Worm (Caenorhabditis elegans) whole organism, late embryonic: Measurements from ENCODE around the gene add-1.
A peak's percentile ranks its signal among the peaks of the same experiment; 100 is the strongest.

Source experiments
- C08G9.2 ChIP-seq: sonication (generic microtip); optimal IDR thresholded peaks from 2 replicates; lab custom pipeline; 2016; ENCODE audit warnings: mild to moderate bottlenecking, missing genetic modification characterization, moderate library complexity, missing compliant biosample characterization
- T23F11.4 ChIP-seq: fragments of 200-800 bp; sonication (Bioruptor generic); optimal IDR thresholded peaks from 2 replicates; lab custom pipeline; 2018; ENCODE audit warnings: mild to moderate bottlenecking, missing genetic modification characterization, missing compliant biosample characterization
- ama-1 ChIP-seq: fragments of 150-350 bp; optimal IDR thresholded peaks from 2 replicates; lab custom pipeline; 2014
- ceh-14 ChIP-seq: sonication (generic microtip); optimal IDR thresholded peaks from 2 replicates; lab custom pipeline; 2016; ENCODE audit warnings: missing genotype, missing genetic modification characterization, missing compliant biosample characterization
- ceh-18 ChIP-seq: sonication (generic microtip); optimal IDR thresholded peaks from 2 replicates; lab custom pipeline; 2016; ENCODE audit warnings: missing genetic modification characterization, missing compliant biosample characterization
- ceh-19 ChIP-seq: fragments of 200-800 bp; sonication (Bioruptor generic); optimal IDR thresholded peaks from 2 replicates; lab custom pipeline; 2018; ENCODE audit warnings: mild to moderate bottlenecking, missing genetic modification characterization, missing compliant biosample characterization
- ceh-2 ChIP-seq: sonication (generic microtip); optimal IDR thresholded peaks from 2 replicates; lab custom pipeline; 2016; ENCODE audit warnings: missing genotype, missing genetic modification characterization, missing compliant biosample characterization
- ceh-30 ChIP-seq: fragments of 150-350 bp; optimal IDR thresholded peaks from 2 replicates; lab custom pipeline; 2014; ENCODE audit warnings: missing biosample characterization, missing genetic modification characterization
- ceh-31 ChIP-seq: sonication (generic microtip); optimal IDR thresholded peaks from 2 replicates; lab custom pipeline; 2016; ENCODE audit warnings: missing genetic modification characterization, missing compliant biosample characterization
- ceh-34 ChIP-seq: sonication (generic microtip); optimal IDR thresholded peaks from 2 replicates; lab custom pipeline; 2016; ENCODE audit warnings: mild to moderate bottlenecking, missing genetic modification characterization, missing compliant biosample characterization
- ceh-48 ChIP-seq: sonication (generic microtip); optimal IDR thresholded peaks from 2 replicates; lab custom pipeline; 2016; ENCODE audit warnings: missing genetic modification characterization, inconsistent platforms, missing compliant biosample characterization
- dmd-4 ChIP-seq: sonication (generic microtip); optimal IDR thresholded peaks from 2 replicates; lab custom pipeline; 2016; ENCODE audit warnings: borderline replicate concordance, missing genetic modification characterization, missing compliant biosample characterization
- dve-1 ChIP-seq: sonication (generic microtip); optimal IDR thresholded peaks from 2 replicates; lab custom pipeline; 2017; ENCODE audit warnings: antibody characterized with exemption, mild to moderate bottlenecking, missing genetic modification characterization, missing compliant biosample characterization
- elt-2 ChIP-seq: sonication (generic microtip); optimal IDR thresholded peaks from 2 replicates; lab custom pipeline; 2016; ENCODE audit warnings: missing genetic modification reagents, missing genetic modification characterization, missing compliant biosample characterization
- elt-4 ChIP-seq: sonication (generic microtip); optimal IDR thresholded peaks from 2 replicates; lab custom pipeline; 2016; ENCODE audit warnings: missing genetic modification characterization, missing compliant biosample characterization
- eyg-1 ChIP-seq: sonication (generic microtip); optimal IDR thresholded peaks from 2 replicates; lab custom pipeline; 2016; ENCODE audit warnings: missing genotype, missing genetic modification characterization, missing compliant biosample characterization
- fkh-6 ChIP-seq: sonication (generic microtip); optimal IDR thresholded peaks from 2 replicates; lab custom pipeline; 2016; ENCODE audit warnings: missing genetic modification characterization, missing compliant biosample characterization
- gmeb-2 ChIP-seq: sonication (generic microtip); optimal IDR thresholded peaks from 2 replicates; lab custom pipeline; 2016; ENCODE audit warnings: missing genetic modification characterization, inconsistent platforms, missing compliant biosample characterization
- hlh-13 ChIP-seq: fragments of 200-800 bp; sonication (Bioruptor generic); optimal IDR thresholded peaks from 2 replicates; lab custom pipeline; 2018; ENCODE audit warnings: mild to moderate bottlenecking, missing genetic modification characterization, missing compliant biosample characterization
- hlh-15 ChIP-seq: sonication (generic microtip); optimal IDR thresholded peaks from 2 replicates; lab custom pipeline; 2016; ENCODE audit warnings: missing genetic modification characterization, missing compliant biosample characterization
- hlh-8 ChIP-seq: sonication (generic microtip); optimal IDR thresholded peaks from 2 replicates; lab custom pipeline; 2016; ENCODE audit warnings: missing genotype, missing genetic modification characterization, missing compliant biosample characterization
- nhr-232 ChIP-seq: sonication (generic microtip); optimal IDR thresholded peaks from 2 replicates; lab custom pipeline; 2016; ENCODE audit warnings: missing genetic modification characterization, missing compliant biosample characterization
- odd-2 ChIP-seq: sonication (generic microtip); optimal IDR thresholded peaks from 2 replicates; lab custom pipeline; 2017; ENCODE audit warnings: antibody characterized with exemption, mild to moderate bottlenecking, missing genetic modification characterization, missing compliant biosample characterization
- pqm-1 ChIP-seq: sonication (generic microtip); optimal IDR thresholded peaks from 2 replicates; lab custom pipeline; 2016; ENCODE audit warnings: missing genetic modification characterization, missing compliant biosample characterization
- pros-1 ChIP-seq: fragments of 150-350 bp; optimal IDR thresholded peaks from 2 replicates; lab custom pipeline; 2014; ENCODE audit warnings: missing biosample characterization, missing genetic modification reagents, missing genetic modification characterization
- ref-2 ChIP-seq: sonication (generic microtip); optimal IDR thresholded peaks from 2 replicates; lab custom pipeline; 2016; ENCODE audit warnings: missing genetic modification characterization, missing compliant biosample characterization
- rnt-1 ChIP-seq: sonication (generic microtip); optimal IDR thresholded peaks from 2 replicates; lab custom pipeline; 2016; ENCODE audit warnings: missing genetic modification characterization, missing compliant biosample characterization
- sdc-2 ChIP-seq: sonication (generic microtip); optimal IDR thresholded peaks from 2 replicates; lab custom pipeline; 2016; ENCODE audit warnings: missing genotype, missing genetic modification characterization, missing compliant biosample characterization
- sox-2 ChIP-seq: fragments of 200-800 bp; sonication (Bioruptor generic); IDR thresholded peaks from 2 replicates; pipeline ENCODE4 v1.3.6; 2022; ENCODE audit warnings: missing genetic modification reagents, missing genetic modification characterization, missing compliant biosample characterization
- sox-4 ChIP-seq: sonication (generic microtip); optimal IDR thresholded peaks from 2 replicates; lab custom pipeline; 2017; ENCODE audit warnings: mild to moderate bottlenecking, missing genetic modification characterization, inconsistent platforms, missing compliant biosample characterization
- syd-9 ChIP-seq: sonication (generic microtip); optimal IDR thresholded peaks from 2 replicates; lab custom pipeline; 2016; ENCODE audit warnings: mild to moderate bottlenecking, missing genetic modification characterization, moderate library complexity, missing compliant biosample characterization
- ttx-3 ChIP-seq: sonication (generic microtip); optimal IDR thresholded peaks from 2 replicates; lab custom pipeline; 2016; ENCODE audit warnings: missing genetic modification reagents, missing genetic modification characterization, missing compliant biosample characterization
- unc-3 ChIP-seq, 2 experiments: fragments of 200-800 bp in 1 of 2; sonication (Bioruptor generic) in 1 of 2; sonication (generic microtip) in 1 of 2; conservative IDR thresholded peaks in 1 of 2; optimal IDR thresholded peaks in 1 of 2; 2 replicates each; pipeline versions ENCODE4 v1.3.6 to Lab custom; 2016 to 2022; ENCODE audit warnings: missing compliant biosample characterization in 2 of 2, missing genetic modification characterization in 2 of 2, missing genetic modification reagents in 1 of 2
- unc-42 ChIP-seq: sonication (generic microtip); optimal IDR thresholded peaks from 2 replicates; lab custom pipeline; 2016; ENCODE audit warnings: missing genotype, missing genetic modification characterization, missing compliant biosample characterization
- unc-55 ChIP-seq: sonication (generic microtip); optimal IDR thresholded peaks from 2 replicates; lab custom pipeline; 2017; ENCODE audit warnings: missing biosample characterization, missing genetic modification reagents, missing genetic modification characterization
- ztf-16 ChIP-seq: sonication (generic microtip); optimal IDR thresholded peaks from 2 replicates; lab custom pipeline; 2017; ENCODE audit warnings: missing genetic modification characterization, missing compliant biosample characterization

The add-1 gene

DNA sequence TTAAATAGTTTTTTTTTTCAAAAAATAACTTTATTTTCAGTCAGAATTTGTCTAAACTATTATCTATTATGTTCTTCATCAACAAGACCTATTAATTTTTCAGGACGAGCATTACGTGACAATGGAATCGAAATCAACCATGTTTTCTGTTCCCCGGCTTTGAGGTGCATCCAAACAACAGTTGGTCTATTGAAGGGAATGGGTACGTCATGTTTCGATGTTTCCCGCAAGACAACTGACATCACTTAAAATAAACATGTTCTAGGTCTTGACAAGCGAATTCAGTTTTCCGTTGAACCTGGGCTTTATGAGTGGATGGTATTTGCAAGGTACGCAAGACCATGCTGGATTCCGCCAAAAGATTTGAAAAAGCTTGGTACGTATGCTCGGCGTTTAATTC is 35.4 kb upstream of the add-1 start:
- TF ChIP-seq sox-4 (no peak), ttx-3 (tag; lab: Kevin White, UChicago) (no peak)
- TF ChIP-seq, all 69 proteins: peak for 0

DNA sequence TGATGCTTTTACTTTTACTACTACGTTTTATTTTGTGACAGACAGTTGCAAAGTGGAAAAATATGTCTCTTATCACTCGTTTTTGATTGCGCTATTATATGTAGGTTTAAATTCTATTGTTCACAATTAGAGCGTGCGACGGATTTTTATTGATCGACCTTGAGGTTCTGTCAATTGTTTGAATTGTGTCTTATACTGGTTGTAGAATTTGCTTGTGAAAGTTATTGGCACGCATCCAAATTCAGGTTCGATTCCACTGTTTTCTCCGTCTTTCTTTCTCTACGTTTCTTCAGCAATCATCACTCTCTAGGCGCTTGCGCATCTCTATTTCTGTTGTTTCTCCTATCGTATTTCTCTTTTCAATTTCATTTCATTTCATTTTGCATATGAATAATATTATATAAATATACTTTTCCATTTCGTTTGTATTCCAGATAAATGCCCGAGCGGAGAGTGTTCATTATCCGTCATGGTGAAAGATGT is 33.8 kb upstream of the add-1 start, which contains the start of gene T07F12.1:
Gene T07F12.1, plus strand, starts transcription at position 433 of the 483 bp plus-strand sequence.
- TF ChIP-seq ceh-31, result no peak
- no peak for TF ChIP-seq dmd-4 (tag; lab: Kevin White, UChicago)
- TF ChIP-seq ceh-2, result no peak

DNA sequence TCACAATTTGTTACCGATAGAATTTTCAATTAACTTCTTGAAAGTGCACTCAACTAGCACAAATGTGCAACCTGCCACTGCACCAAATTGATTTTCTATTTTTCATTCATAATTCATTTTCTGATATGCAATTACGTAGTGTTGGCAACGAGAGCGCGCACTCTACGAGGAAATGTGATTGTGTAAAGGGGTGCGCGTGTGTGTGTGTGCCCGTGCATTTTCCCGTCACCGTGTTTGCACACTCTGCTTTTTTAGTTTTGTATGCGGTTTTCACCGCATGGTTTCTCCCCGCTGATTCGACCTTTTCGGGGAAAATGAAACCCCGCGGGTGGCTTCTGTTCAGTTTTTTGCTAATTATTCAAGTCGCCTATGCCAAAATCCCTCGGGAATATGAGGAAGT is 30.3 kb upstream of the add-1 start, which contains the start of gene T07F12.2:
Gene T07F12.2, plus strand, starts transcription at position 87 of the 400 bp plus-strand sequence.
- TF ChIP-seq ceh-14 (tag; lab: Kevin White, UChicago) (peak; percentile 42), ttx-3 (tag; lab: Kevin White, UChicago) (no peak), C08G9.2 (tag; lab: Kevin White, UChicago) (no peak), unc-3 (GFP tag; conservative IDR thresholded peaks at IDR 0.05; lab: Robert Waterston, UW) (no peak), unc-3 (tag; optimal IDR thresholded peaks at IDR 0.05; lab: Kevin White, UChicago) (peak; percentile 28), pqm-1 (tag; lab: Kevin White, UChicago) (no peak), dmd-4 (tag; lab: Kevin White, UChicago) (no peak), ceh-31 (peak; percentile 6), unc-55 (GFP tag; lab: Kevin White, UChicago) (no peak), ceh-48 (tag; lab: Kevin White, UChicago) (peak; percentile 33), rnt-1 (tag; lab: Kevin White, UChicago) (peak; percentile 35), unc-42 (tag; lab: Kevin White, UChicago) (peak; percentile 92), dve-1 (tag; lab: Kevin White, UChicago) (no peak), sdc-2 (tag; lab: Kevin White, UChicago) (peak; percentile 87), sox-2 (no peak)

DNA sequence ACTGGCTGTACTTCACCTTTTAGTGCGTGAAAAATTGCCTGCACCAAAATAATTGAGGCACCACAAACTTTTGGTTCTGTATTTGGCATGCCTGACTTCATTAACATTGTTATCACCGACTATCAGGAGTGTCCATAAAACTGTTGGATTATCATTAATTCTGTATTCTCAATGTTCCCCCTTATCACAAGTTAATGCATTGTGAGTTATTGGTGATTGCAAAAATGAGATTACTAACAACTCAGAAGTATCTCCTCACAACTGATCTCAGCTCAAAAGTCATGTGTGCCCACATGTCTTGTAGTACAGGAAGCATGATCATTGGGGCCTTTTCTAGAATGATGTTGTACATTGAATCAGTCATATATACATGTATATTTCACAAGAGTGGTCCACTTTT is 25.8 kb upstream of the add-1 start, which contains the start of gene arrd-23:
Gene arrd-23, plus strand, starts transcription at position 301 of the 400 bp plus-strand sequence.
- no peak for TF ChIP-seq syd-9 (tag; lab: Kevin White, UChicago)
- TF ChIP-seq elt-2 (tag; lab: Kevin White, UChicago), result peak; percentile 80
- TF ChIP-seq elt-4, result no peak
- TF ChIP-seq ttx-3 (tag; lab: Kevin White, UChicago), result no peak

DNA sequence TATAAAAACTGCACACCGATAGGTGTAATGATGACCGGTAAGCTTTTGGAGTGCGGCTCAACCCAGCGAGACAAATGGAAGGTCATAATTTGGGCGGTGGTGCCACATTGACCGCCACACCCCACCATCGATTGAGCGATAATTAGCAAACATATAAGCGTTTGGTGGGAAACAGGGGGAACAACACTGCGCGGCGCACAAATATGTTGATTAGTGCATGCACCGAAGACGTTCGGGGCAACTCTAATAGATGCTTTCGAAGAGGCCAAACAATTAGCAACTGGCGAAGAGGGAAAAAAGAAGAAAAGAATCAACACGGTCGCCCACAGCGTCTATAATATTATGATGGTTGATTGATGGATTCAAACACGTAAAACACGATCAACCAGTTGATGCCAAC is 21.5 kb upstream of the add-1 start:
- TF ChIP-seq unc-42 (tag; lab: Kevin White, UChicago) (peak; percentile 7), rnt-1 (tag; lab: Kevin White, UChicago) (no peak), unc-3 (GFP tag; conservative IDR thresholded peaks at IDR 0.05; lab: Robert Waterston, UW) (no peak), unc-3 (tag; optimal IDR thresholded peaks at IDR 0.05; lab: Kevin White, UChicago) (no peak), T23F11.4 (GFP tag; lab: Kevin White, UChicago) (no peak), ceh-31 (peak; percentile 21), ref-2 (tag; lab: Kevin White, UChicago) (peak; percentile 12)

DNA sequence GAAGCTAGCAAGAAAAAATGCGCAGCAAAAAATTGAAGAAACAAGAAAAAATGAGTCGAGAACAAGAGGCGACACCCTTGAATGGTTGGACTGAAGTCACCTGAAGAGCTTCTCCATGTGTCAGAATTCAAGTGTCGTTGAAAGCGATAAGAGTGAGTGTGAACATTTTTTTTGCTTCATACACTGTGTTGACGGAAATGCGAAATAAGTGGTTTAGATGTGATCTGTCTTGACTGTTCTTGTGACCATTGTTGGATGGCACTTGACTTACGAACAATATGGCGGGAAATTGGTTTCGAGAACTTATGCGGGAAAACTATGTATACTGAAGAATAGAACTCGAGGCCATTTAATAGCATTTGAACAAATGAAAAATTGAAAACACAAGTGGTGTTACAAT is 20.2 kb upstream of the add-1 start:
- TF ChIP-seq ceh-19 (GFP tag; lab: Kevin White, UChicago) (no peak), ceh-34 (tag; lab: Kevin White, UChicago) (no peak), fkh-6 (tag; lab: Kevin White, UChicago) (no peak), gmeb-2 (tag; lab: Kevin White, UChicago) (no peak), hlh-15 (tag; lab: Kevin White, UChicago) (no peak)

DNA sequence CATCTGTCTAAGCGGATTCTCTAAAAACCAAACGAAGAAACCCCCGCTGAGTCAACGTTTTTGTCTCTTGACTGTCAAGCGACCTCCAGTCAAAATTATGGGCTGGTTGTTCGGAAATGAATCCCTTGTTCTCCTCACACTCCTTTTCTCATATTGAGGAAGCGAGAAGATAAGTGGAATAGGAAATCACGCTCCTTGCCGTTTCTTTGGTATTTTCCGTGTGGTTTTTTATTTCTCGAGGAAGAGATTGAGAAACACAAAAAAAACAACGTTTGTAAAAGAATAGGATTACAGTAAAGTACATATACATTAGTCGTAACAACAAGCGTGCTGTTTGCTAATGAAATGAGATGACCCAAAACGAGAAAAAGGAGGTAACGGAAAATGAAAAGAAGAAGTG is 17.1 kb upstream of the add-1 start, which contains the start of gene tsp-14:
Gene tsp-14, minus strand, starts transcription at position 62 of the 400 bp plus-strand sequence.
- TF ChIP-seq ceh-18, result no peak
- TF ChIP-seq ceh-30 (tag; lab: Kevin White, UChicago), result no peak
- no peak for TF ChIP-seq hlh-8 (tag; lab: Kevin White, UChicago)
- TF ChIP-seq odd-2, result no peak
- TF ChIP-seq pros-1 (tag; lab: Kevin White, UChicago), result no peak
- TF ChIP-seq ama-1 (lab: Kevin White, UChicago), result no peak
- TF ChIP-seq ztf-16 (tag; lab: Kevin White, UChicago), result no peak
- no peak for TF ChIP-seq nhr-232 (tag; lab: Kevin White, UChicago)
- no peak for TF ChIP-seq ceh-19 (GFP tag; lab: Kevin White, UChicago)
- TF ChIP-seq sdc-2 (tag; lab: Kevin White, UChicago), result no peak
- no peak for TF ChIP-seq gmeb-2 (tag; lab: Kevin White, UChicago)
- TF ChIP-seq hlh-13, result no peak
- TF ChIP-seq ceh-2, result no peak
- TF ChIP-seq syd-9 (tag; lab: Kevin White, UChicago), result no peak
- no peak for TF ChIP-seq C08G9.2 (tag; lab: Kevin White, UChicago)
- TF ChIP-seq ceh-31, result no peak
- TF ChIP-seq eyg-1, result no peak
- TF ChIP-seq rnt-1 (tag; lab: Kevin White, UChicago), result no peak
- TF ChIP-seq, all 69 proteins: peak for 0
